Worm (Caenorhabditis elegans) whole organism, L1 larva: ENCODE results near the gene F16G10.11.

ENCODE experiments used
- efl-1 ChIP-seq, 4 experiments: fragments of 150-350 bp; optimal IDR thresholded peaks in 3 of 4; peaks in 1 of 4; 1 replicate in 1 of 4; 2 replicates in 3 of 4; lab custom pipeline; 2014; ENCODE audit warnings: missing biosample characterization in 2 of 4, missing genetic modification characterization in 2 of 4, missing genetic modification reagents in 2 of 4
- fkh-10 ChIP-seq: sonication (generic microtip); optimal IDR thresholded peaks from 2 replicates; lab custom pipeline; 2017; ENCODE audit warnings: missing biosample characterization, missing genetic modification reagents, missing genetic modification characterization
- skn-1 ChIP-seq: fragments of 150-350 bp; optimal IDR thresholded peaks from 2 replicates; lab custom pipeline; 2014; ENCODE audit warnings: missing biosample characterization, missing genetic modification characterization

DNA sequence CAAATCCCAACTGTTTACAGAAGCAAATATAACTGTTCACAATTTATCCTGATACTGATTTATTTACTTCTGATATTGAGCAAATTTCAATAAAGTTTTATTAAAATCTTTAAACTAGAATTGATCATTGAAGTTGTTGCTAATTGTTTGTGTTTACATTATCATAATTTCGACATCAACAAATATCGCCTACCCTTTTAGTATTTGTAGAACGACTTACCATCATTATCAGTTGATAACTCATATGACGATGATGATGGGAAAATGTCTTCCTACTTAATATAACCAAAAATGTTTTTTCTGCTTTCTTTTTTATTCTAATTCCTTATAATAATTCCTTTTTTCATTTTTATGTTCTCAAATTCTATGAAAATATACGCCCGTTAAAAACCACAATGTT lies 27.0 kb upstream of the F16G10.11 start:
- TF ChIP-seq skn-1 (tag; lab: Kevin White, UChicago), result no peak
- no peak for TF ChIP-seq efl-1 (optimal IDR thresholded peaks at IDR 0.05; lab: Kevin White, UChicago)
- TF ChIP-seq efl-1 (GFP tag; optimal IDR thresholded peaks at IDR 0.05 in 1 of 2; lab: Kevin White, UChicago), result no peak
- no peak for TF ChIP-seq fkh-10
